In genomic region chr3L:177938-178337, dm6 we compare ENCODE assay signal across 1 fruit fly cellular context.
TF ChIP-seq lines count a peak whose summit lies in the region.

No protein-coding gene starts in this region.

TF ChIP-seq in whole organism, embryonic, 481 proteins besides CTCF, POLR2A, EP300 and RAD21 (continued from another document):
- 0 out of 3 replicates have a peak, but pooled peaks have one; percentile 21 for TF ChIP-seq HLH4C (GFP tag; IDR thresholded peaks at IDR 0.05; lab: Robert Waterston, UW; ENCODE audit: partially characterized antibody)
